Fruit fly (Drosophila melanogaster) whole organism, embryonic: ENCODE data around the gene saturn.

Experiments used
- Atf6 ChIP-seq: fragments of 200-800 bp; sonication (Bioruptor generic); IDR thresholded peaks from 2 replicates; pipeline ENCODE4 v1.3.6; 2022; ENCODE audit warnings: missing biosample characterization, missing genetic modification characterization
- Bdp1 ChIP-seq: fragments of 200-800 bp; sonication (Bioruptor generic); optimal IDR thresholded peaks from 3 replicates; lab custom pipeline; 2016; ENCODE audit warnings: missing biosample characterization, missing genetic modification characterization
- CG10274 ChIP-seq: fragments of 200-800 bp; sonication (Bioruptor generic); optimal IDR thresholded peaks from 3 replicates; lab custom pipeline; 2017; ENCODE audit warnings: missing biosample characterization, mild to moderate bottlenecking, missing genetic modification characterization
- CG11398 ChIP-seq: fragments of 200-800 bp; sonication (Bioruptor generic); optimal IDR thresholded peaks from 2 replicates; lab custom pipeline; 2016; ENCODE audit warnings: missing biosample characterization, missing genetic modification characterization
- CG11695 ChIP-seq: fragments of 200-800 bp; sonication (Bioruptor generic); IDR thresholded peaks from 3 replicates; pipeline ENCODE4 v1.3.6; 2022; ENCODE audit warnings: missing biosample characterization, missing genetic modification characterization
- CG12071 ChIP-seq: fragments of 200-800 bp; sonication (Bioruptor generic); optimal IDR thresholded peaks from 3 replicates; lab custom pipeline; 2018; ENCODE audit warnings: missing biosample characterization, mild to moderate bottlenecking, missing genetic modification characterization
- CG1233 ChIP-seq: fragments of 200-800 bp; sonication (Bioruptor generic); optimal IDR thresholded peaks from 4 replicates; lab custom pipeline; 2018; ENCODE audit warnings: missing biosample characterization, mild to moderate bottlenecking, missing genetic modification characterization
- CG13123 ChIP-seq: fragments of 200-800 bp; sonication (Bioruptor generic); optimal IDR thresholded peaks from 2 replicates; lab custom pipeline; 2016; ENCODE audit warnings: missing biosample characterization, missing genetic modification characterization
- CG1647 ChIP-seq: fragments of 200-800 bp; sonication (Bioruptor generic); optimal IDR thresholded peaks from 3 replicates; lab custom pipeline; 2016; ENCODE audit warnings: missing biosample characterization, missing genetic modification characterization
- CG16813 ChIP-seq: fragments of 200-800 bp; sonication (Bioruptor generic); IDR thresholded peaks from 3 replicates; pipeline ENCODE4 v1.3.6; 2022; ENCODE audit warnings: missing biosample characterization, missing genetic modification characterization; ENCODE audit not compliant: partially characterized antibody
- CG17328 ChIP-seq: fragments of 200-800 bp; sonication (Bioruptor generic); IDR thresholded peaks from 2 replicates; pipeline ENCODE4 v1.3.6; 2022; ENCODE audit warnings: missing biosample characterization, missing genetic modification characterization
- CG17359 ChIP-seq: fragments of 200-800 bp; sonication (Bioruptor generic); optimal IDR thresholded peaks from 3 replicates; lab custom pipeline; 2018; ENCODE audit warnings: missing biosample characterization, mild to moderate bottlenecking, missing genetic modification characterization, moderate library complexity
- CG2120 ChIP-seq: fragments of 200-800 bp; sonication (Bioruptor generic); optimal IDR thresholded peaks from 3 replicates; lab custom pipeline; 2016; ENCODE audit warnings: missing biosample characterization, missing genetic modification characterization
- CG3163 ChIP-seq: fragments of 200-800 bp; sonication (Bioruptor generic); optimal IDR thresholded peaks from 3 replicates; lab custom pipeline; 2016; ENCODE audit warnings: missing biosample characterization, missing genetic modification characterization
- CG8359 ChIP-seq: fragments of 200-800 bp; sonication (Bioruptor generic); optimal IDR thresholded peaks from 2 replicates; lab custom pipeline; 2017; ENCODE audit warnings: missing biosample characterization, mild to moderate bottlenecking, missing genetic modification characterization, borderline replicate concordance
- CHES-1-like ChIP-seq: fragments of 200-800 bp; sonication (Bioruptor generic); optimal IDR thresholded peaks from 2 replicates; lab custom pipeline; 2016; ENCODE audit warnings: missing biosample characterization, missing genetic modification characterization
- CoRest ChIP-seq: fragments of 200-800 bp; sonication (Bioruptor generic); optimal IDR thresholded peaks from 3 replicates; lab custom pipeline; 2018; ENCODE audit warnings: missing biosample characterization, mild to moderate bottlenecking, missing genetic modification characterization, moderate library complexity
- HHEX ChIP-seq: fragments of 200-800 bp; sonication (Bioruptor generic); optimal IDR thresholded peaks from 3 replicates; lab custom pipeline; 2017; ENCODE audit warnings: missing biosample characterization, mild to moderate bottlenecking, missing genetic modification characterization, missing genetic modification reagents
- HLH3B ChIP-seq: fragments of 200-800 bp; sonication (Bioruptor generic); IDR thresholded peaks from 2 replicates; pipeline ENCODE4 v1.3.6; 2022; ENCODE audit warnings: missing biosample characterization, missing genetic modification characterization
- Hey ChIP-seq: fragments of 200-800 bp; sonication (Bioruptor generic); optimal IDR thresholded peaks from 3 replicates; lab custom pipeline; 2018; ENCODE audit warnings: missing biosample characterization, mild to moderate bottlenecking, missing genetic modification characterization
- Kr ChIP-seq: fragments of 200-800 bp; sonication (Bioruptor generic); optimal IDR thresholded peaks from 2 replicates; lab custom pipeline; 2017; ENCODE audit warnings: missing biosample characterization, mild to moderate bottlenecking, missing genetic modification characterization
- Max ChIP-seq: fragments of 200-800 bp; sonication (Bioruptor generic); optimal IDR thresholded peaks from 2 replicates; lab custom pipeline; 2016; ENCODE audit warnings: missing biosample characterization, mild to moderate bottlenecking, missing genetic modification characterization
- Rfx ChIP-seq: fragments of 200-800 bp; sonication (Bioruptor generic); IDR thresholded peaks from 2 replicates; pipeline ENCODE4 v1.3.6; 2022; ENCODE audit warnings: missing biosample characterization, missing genetic modification characterization
- Side ChIP-seq: fragments of 200-800 bp; sonication (Bioruptor generic); optimal IDR thresholded peaks from 2 replicates; lab custom pipeline; 2016; ENCODE audit warnings: missing biosample characterization, missing genetic modification characterization
- ac ChIP-seq: fragments of 200-800 bp; sonication (Bioruptor generic); optimal IDR thresholded peaks from 3 replicates; lab custom pipeline; 2017; ENCODE audit warnings: missing biosample characterization, mild to moderate bottlenecking, missing genetic modification characterization
- ase ChIP-seq: fragments of 200-800 bp; sonication (Bioruptor generic); IDR thresholded peaks from 3 replicates; pipeline ENCODE4 v1.3.6; 2022; ENCODE audit warnings: missing biosample characterization, missing genetic modification characterization
- chm ChIP-seq: fragments of 200-800 bp; sonication (Bioruptor generic); IDR thresholded peaks from 2 replicates; pipeline ENCODE4 v1.3.6; 2022; ENCODE audit warnings: missing biosample characterization, missing genetic modification characterization
- danr ChIP-seq: fragments of 200-800 bp; sonication (Bioruptor generic); IDR thresholded peaks from 2 replicates; pipeline ENCODE4 v1.3.6; 2022; ENCODE audit warnings: missing biosample characterization, missing genetic modification characterization
- dati ChIP-seq: fragments of 200-800 bp; sonication (Bioruptor generic); IDR thresholded peaks from 2 replicates; pipeline ENCODE4 v1.3.6; 2022; ENCODE audit warnings: missing biosample characterization, missing genetic modification characterization
- dpn ChIP-seq, 2 experiments: fragments of 200-800 bp; sonication (Bioruptor generic); optimal IDR thresholded peaks; 3 replicates each; lab custom pipeline; 2016; ENCODE audit warnings: missing biosample characterization in 2 of 2, missing genetic modification characterization in 2 of 2
- en ChIP-seq: fragments of 200-800 bp; sonication (Bioruptor generic); optimal IDR thresholded peaks from 2 replicates; lab custom pipeline; 2016; ENCODE audit warnings: missing biosample characterization, missing genetic modification characterization
- fd102C ChIP-seq: fragments of 200-800 bp; sonication (Bioruptor generic); optimal IDR thresholded peaks from 2 replicates; lab custom pipeline; 2018; ENCODE audit warnings: missing biosample characterization, mild to moderate bottlenecking, missing genetic modification characterization, moderate library complexity
- fd96Cb ChIP-seq: fragments of 200-800 bp; sonication (Bioruptor generic); optimal IDR thresholded peaks from 2 replicates; lab custom pipeline; 2018; ENCODE audit warnings: missing biosample characterization, mild to moderate bottlenecking, missing genetic modification characterization, moderate library complexity
- fu2 ChIP-seq: fragments of 200-800 bp; sonication (Bioruptor generic); optimal IDR thresholded peaks from 2 replicates; lab custom pipeline; 2016; ENCODE audit warnings: missing biosample characterization, missing genetic modification characterization
- gcm ChIP-seq: fragments of 200-800 bp; sonication (Bioruptor generic); optimal IDR thresholded peaks from 2 replicates; lab custom pipeline; 2019; ENCODE audit warnings: missing biosample characterization, mild to moderate bottlenecking, missing genetic modification characterization, moderate library complexity
- gsb-n ChIP-seq: fragments of 200-800 bp; sonication (Bioruptor generic); optimal IDR thresholded peaks from 3 replicates; lab custom pipeline; 2018; ENCODE audit warnings: missing biosample characterization, mild to moderate bottlenecking, missing genetic modification characterization
- hkb ChIP-seq, 2 experiments: fragments of 200-800 bp in 1 of 2; fragments of >200 bp in 1 of 2; sonication (Bioruptor generic) in 1 of 2; IDR thresholded peaks in 1 of 2; optimal IDR thresholded peaks in 1 of 2; 2 replicates each; pipeline versions ENCODE4 v1.3.6 to Lab custom; 2017 to 2022; ENCODE audit warnings: missing biosample characterization in 1 of 2, missing genetic modification characterization in 1 of 2
- kni ChIP-seq: fragments of 200-800 bp; sonication (Bioruptor generic); optimal IDR thresholded peaks from 3 replicates; lab custom pipeline; 2017; ENCODE audit warnings: mild to moderate bottlenecking, missing biosample characterization, missing genetic modification reagents, missing genetic modification characterization
- lab ChIP-seq: fragments of 200-800 bp; sonication (Bioruptor generic); optimal IDR thresholded peaks from 3 replicates; lab custom pipeline; 2017; ENCODE audit warnings: missing biosample characterization, missing genetic modification characterization, mild to moderate bottlenecking, moderate library complexity, missing genetic modification reagents
- lov ChIP-seq, 2 experiments: fragments of 200-800 bp in 1 of 2; fragments of >200 bp in 1 of 2; sonication (Bioruptor generic) in 1 of 2; IDR thresholded peaks in 1 of 2; optimal IDR thresholded peaks in 1 of 2; 2 replicates in 1 of 2; 3 replicates in 1 of 2; pipeline versions ENCODE4 v1.3.6 to Lab custom; 2017 to 2022; ENCODE audit warnings: missing biosample characterization in 1 of 2, missing genetic modification characterization in 1 of 2
- mam ChIP-seq: fragments of 200-800 bp; sonication (Bioruptor generic); optimal IDR thresholded peaks from 3 replicates; lab custom pipeline; 2016; ENCODE audit warnings: missing biosample characterization, missing genetic modification characterization
- oc ChIP-seq: fragments of 200-800 bp; sonication (Bioruptor generic); optimal IDR thresholded peaks from 2 replicates; lab custom pipeline; 2018; ENCODE audit warnings: missing biosample characterization, mild to moderate bottlenecking, missing genetic modification characterization, moderate library complexity
- pros ChIP-seq: fragments of 200-800 bp; sonication (Bioruptor generic); optimal IDR thresholded peaks from 3 replicates; lab custom pipeline; 2019; ENCODE audit warnings: missing biosample characterization, mild to moderate bottlenecking, missing genetic modification characterization, moderate library complexity
- pzg ChIP-seq: fragments of 200-800 bp; sonication (Bioruptor generic); optimal IDR thresholded peaks from 3 replicates; lab custom pipeline; 2018; ENCODE audit warnings: missing biosample characterization, mild to moderate bottlenecking, missing genetic modification characterization, moderate library complexity
- run ChIP-seq: fragments of 200-800 bp; sonication (Bioruptor generic); optimal IDR thresholded peaks from 3 replicates; lab custom pipeline; 2018; ENCODE audit warnings: missing biosample characterization, mild to moderate bottlenecking, missing genetic modification characterization
- so ChIP-seq: fragments of 200-800 bp; sonication (Bioruptor generic); IDR thresholded peaks from 3 replicates; pipeline ENCODE4 v1.3.6; 2022; ENCODE audit warnings: missing biosample characterization, missing genetic modification characterization
- wor ChIP-seq: fragments of 200-800 bp; sonication (Bioruptor generic); IDR thresholded peaks from 2 replicates; pipeline ENCODE4 v1.3.6; 2022; ENCODE audit warnings: missing biosample characterization, missing genetic modification characterization
- zen2 ChIP-seq: fragments of 200-800 bp; sonication (Bioruptor generic); IDR thresholded peaks from 3 replicates; pipeline ENCODE4 v1.3.6; 2022; ENCODE audit warnings: missing biosample characterization, missing genetic modification characterization; ENCODE audit not compliant: partially characterized antibody

Gene saturn

DNA sequence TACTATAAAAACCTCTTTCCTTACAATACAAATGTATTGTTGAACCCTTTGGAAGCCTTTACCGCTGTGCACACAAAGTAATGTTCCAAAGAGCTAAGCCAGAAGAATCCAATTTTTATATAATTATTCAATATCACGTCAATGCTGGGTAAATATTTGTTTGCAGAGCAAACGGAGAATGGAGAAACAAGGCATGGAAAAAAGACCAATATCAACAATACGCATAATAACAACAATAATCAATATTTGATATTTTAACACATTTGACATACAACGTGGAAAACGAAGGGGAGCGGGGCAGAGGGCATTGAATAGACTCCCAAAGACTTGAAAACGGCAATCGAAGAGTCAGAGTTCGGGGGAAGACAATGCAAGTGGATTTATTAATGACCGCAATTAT is 28.9 kb upstream of the saturn start (continued):
- peak; percentile 85 for TF ChIP-seq Kr
- no peak for TF ChIP-seq ase (GFP tag; lab: Robert Waterston, UW)
- peak; percentile 75 for TF ChIP-seq CG8359
- TF ChIP-seq CG17328 (GFP tag; lab: Robert Waterston, UW): peak; percentile 51
- peak; percentile 45 for TF ChIP-seq CG11398
- TF ChIP-seq CG16813 (GFP tag; lab: Robert Waterston, UW): no peak
- peak; percentile 30 for TF ChIP-seq CG10274 (GFP tag; lab: Kevin White, UChicago)
- peak; percentile 85 for TF ChIP-seq CG12071 (GFP tag; lab: Kevin White, UChicago)
- peak; percentile 94 for TF ChIP-seq chm (GFP tag; lab: Robert Waterston, UW)
- TF ChIP-seq lab (GFP tag; lab: Kevin White, UChicago): peak; percentile 90
- peak; percentile 15 for TF ChIP-seq Max
- TF ChIP-seq oc (tag; lab: Kevin White, UChicago): peak; percentile 66
- TF ChIP-seq CG17359: peak; percentile 75
- TF ChIP-seq zen2 (GFP tag; lab: Robert Waterston, UW): no peak
- TF ChIP-seq CG11695: peak; percentile 63; the same call in 2 of the 3 replicates
- TF ChIP-seq dati (GFP tag; lab: Robert Waterston, UW): no peak
- peak; percentile 27; the same call in 1 of the 2 replicates for TF ChIP-seq danr
- TF ChIP-seq CG1233 (GFP tag; lab: Kevin White, UChicago): peak; percentile 52
- peak; percentile 47 for TF ChIP-seq Side (GFP tag; lab: Kevin White, UChicago)
- TF ChIP-seq en (GFP tag; lab: Kevin White, UChicago): no peak
- peak; percentile 65 for TF ChIP-seq gcm (GFP tag; lab: Kevin White, UChicago)
- TF ChIP-seq Hey (tag; lab: Kevin White, UChicago): peak; percentile 26
- TF ChIP-seq HHEX: peak; percentile 56
- peak; percentile 68 for TF ChIP-seq gsb-n (tag; lab: Kevin White, UChicago)
- peak; percentile 63 for TF ChIP-seq ac (GFP tag; lab: Kevin White, UChicago)
- TF ChIP-seq HLH3B (GFP tag; lab: Robert Waterston, UW): peak; percentile 55; the same call in 1 of the 2 replicates
- TF ChIP-seq CoRest (tag; lab: Kevin White, UChicago): peak; percentile 70
- peak; percentile 39 for TF ChIP-seq fd96Cb (tag; lab: Kevin White, UChicago)
- peak; percentile 45; the same call in 1 of the 3 replicates for TF ChIP-seq so (GFP tag; lab: Robert Waterston, UW)
- no peak for TF ChIP-seq CHES-1-like (GFP tag; lab: Kevin White, UChicago)
- TF ChIP-seq mam (GFP tag; lab: Kevin White, UChicago): no peak
- peak; percentile 22 for TF ChIP-seq fu2
- no peak for TF ChIP-seq pros (GFP tag; lab: Kevin White, UChicago)
- TF ChIP-seq fd102C (GFP tag; lab: Kevin White, UChicago): peak; percentile 77
- peak in 1 of 2 experiments; percentile 44 for TF ChIP-seq dpn (GFP tag; optimal IDR thresholded peaks at IDR 0.05; lab: Kevin White, UChicago)
- peak; percentile 72 for TF ChIP-seq Atf6
- peak; percentile 47 for TF ChIP-seq kni (GFP tag; lab: Kevin White, UChicago)
- no peak for TF ChIP-seq hkb (optimal IDR thresholded peaks at IDR 0.05; lab: Kevin White, UChicago)
- peak; percentile 80 for TF ChIP-seq hkb (GFP tag; IDR thresholded peaks at IDR 0.05; lab: Robert Waterston, UW)
- TF ChIP-seq Rfx (GFP tag; lab: Robert Waterston, UW): peak; percentile 8; the same call in 1 of the 2 replicates
- TF ChIP-seq CG3163 (GFP tag; lab: Kevin White, UChicago): peak; percentile 51
- no peak; the same call in 1 of the 2 replicates for TF ChIP-seq wor (GFP tag; lab: Robert Waterston, UW)
- no peak for TF ChIP-seq lov (optimal IDR thresholded peaks at IDR 0.05; lab: Kevin White, UChicago)
- 0 out of 3 replicates have a peak, but pooled peaks have one; percentile 56 for TF ChIP-seq lov (GFP tag; IDR thresholded peaks at IDR 0.05; lab: Robert Waterston, UW)
- no peak for TF ChIP-seq pzg (GFP tag; lab: Kevin White, UChicago)
- peak; percentile 52 for TF ChIP-seq CG2120
- TF ChIP-seq CG1647 (GFP tag; lab: Kevin White, UChicago): peak; percentile 5
- peak; percentile 7 for TF ChIP-seq CG13123 (GFP tag; lab: Kevin White, UChicago)
- peak; percentile 44 for TF ChIP-seq run
- peak; percentile 37 for TF ChIP-seq Bdp1 (GFP tag; lab: Kevin White, UChicago)
